Fruit fly (Drosophila melanogaster): ENCODE results near the gene Hmx.

dm6 chr3R:17550827-17551468 is 7.8 kb upstream of the Hmx start:
- TF ChIP-seq psq (GFP tag; optimal IDR thresholded peaks at IDR 0.05) = no peak
- TF ChIP-seq Abd-B (GFP tag; optimal IDR thresholded peaks at IDR 0.05) = no peak
- no peak for TF ChIP-seq Vsx2 (GFP tag; optimal IDR thresholded peaks at IDR 0.05; ENCODE audit: partially characterized antibody)
- no peak for TF ChIP-seq br (GFP tag; optimal IDR thresholded peaks at IDR 0.05)
- TF ChIP-seq brk (GFP tag; optimal IDR thresholded peaks at IDR 0.05) = no peak
